Fruit fly (Drosophila melanogaster) whole organism: ENCODE measurements around the gene CG18094.
A peak's percentile ranks its signal among the peaks of the same experiment; 100 is the strongest.

Experiments used
- CG8478 ChIP-seq: fragments of >200 bp; optimal IDR thresholded peaks from 2 replicates; lab custom pipeline; 2018; ENCODE audit warnings: inconsistent platforms
- Dll ChIP-seq: fragments of >200 bp; optimal IDR thresholded peaks from 2 replicates; lab custom pipeline; 2017
- EcR ChIP-seq, 2 experiments: fragments of >200 bp; optimal IDR thresholded peaks; 2 replicates each; lab custom pipeline; 2017; ENCODE audit warnings: missing biosample characterization in 2 of 2, missing genetic modification characterization in 2 of 2, missing genetic modification reagents in 2 of 2
- pan ChIP-seq: fragments of >200 bp; optimal IDR thresholded peaks from 2 replicates; lab custom pipeline; 2017
- psq ChIP-seq: fragments of >200 bp; optimal IDR thresholded peaks from 2 replicates; lab custom pipeline; 2017
- usp ChIP-seq: fragments of >200 bp; optimal IDR thresholded peaks from 2 replicates; lab custom pipeline; 2017; ENCODE audit warnings: missing biosample characterization, missing genetic modification characterization, mixed read lengths

CG18094 gene

dm6 chr2L:19526316-19526715 is 36.3 kb downstream of the CG18094 start, which contains the start of the genes Dpm1 and CG10137:
Gene Dpm1 (minus strand): TSS chr2L:19526368.
Gene CG10137 (plus strand): TSS chr2L:19526686.
- TF ChIP-seq Dll (lab: Kevin White, UChicago) (no peak), pan (lab: Kevin White, UChicago) (no peak), CG8478 (lab: Kevin White, UChicago) (no peak), psq (no peak), usp (GFP tag; lab: Kevin White, UChicago) (no peak), EcR (GFP tag; optimal IDR thresholded peaks at IDR 0.05; lab: Kevin White, UChicago) (no peak)

- TF ChIP-seq EcR (GFP tag; optimal IDR thresholded peaks at IDR 0.05; lab: Kevin White, UChicago), result no peak
- TF ChIP-seq usp (GFP tag; lab: Kevin White, UChicago), result no peak
- no peak for TF ChIP-seq CG8478 (lab: Kevin White, UChicago)
- TF ChIP-seq Dll (lab: Kevin White, UChicago), result no peak
- TF ChIP-seq psq, result no peak
- TF ChIP-seq pan (lab: Kevin White, UChicago), result no peak
These were observed 36.8 kb downstream of the CG18094 start for dm6 chr2L:19526844-19527243.

- TF ChIP-seq EcR (GFP tag; optimal IDR thresholded peaks at IDR 0.05; lab: Kevin White, UChicago) (no peak), Dll (lab: Kevin White, UChicago) (no peak), CG8478 (lab: Kevin White, UChicago) (no peak), psq (no peak), pan (lab: Kevin White, UChicago) (no peak), usp (GFP tag; lab: Kevin White, UChicago) (no peak)
These were observed 38.2 kb downstream of the CG18094 start for dm6 chr2L:19528308-19528707.

dm6 chr2L:19530092-19530491 is 40.0 kb downstream of the CG18094 start, which contains the start of gene CG10165:
Gene CG10165 (minus strand): TSS chr2L:19530305.
- no peak for TF ChIP-seq CG8478 (lab: Kevin White, UChicago)
- TF ChIP-seq psq, result no peak
- TF ChIP-seq usp (GFP tag; lab: Kevin White, UChicago), result no peak
- TF ChIP-seq pan (lab: Kevin White, UChicago), result no peak
- TF ChIP-seq Dll (lab: Kevin White, UChicago), result no peak
- TF ChIP-seq EcR (GFP tag; optimal IDR thresholded peaks at IDR 0.05; lab: Kevin White, UChicago), result no peak

dm6 chr2L:19533247-19533646 is 43.2 kb downstream of the CG18094 start, which contains the start of gene CG33116:
Gene CG33116 (plus strand): TSS chr2L:19533479.
- TF ChIP-seq pan (lab: Kevin White, UChicago), result no peak
- no peak for TF ChIP-seq usp (GFP tag; lab: Kevin White, UChicago)
- no peak for TF ChIP-seq EcR (GFP tag; optimal IDR thresholded peaks at IDR 0.05; lab: Kevin White, UChicago)
- no peak for TF ChIP-seq CG8478 (lab: Kevin White, UChicago)
- no peak for TF ChIP-seq psq
- TF ChIP-seq Dll (lab: Kevin White, UChicago), result no peak

- TF ChIP-seq CG8478 (lab: Kevin White, UChicago), result no peak
- TF ChIP-seq psq, result no peak
- no peak for TF ChIP-seq usp (GFP tag; lab: Kevin White, UChicago)
- no peak for TF ChIP-seq Dll (lab: Kevin White, UChicago)
- TF ChIP-seq EcR (GFP tag; optimal IDR thresholded peaks at IDR 0.05; lab: Kevin White, UChicago), result no peak
- TF ChIP-seq pan (lab: Kevin White, UChicago), result no peak
These were observed 45.2 kb downstream of the CG18094 start, which contains the start of gene CG31697 for dm6 chr2L:19535234-19535633. Gene CG31697 (plus strand): TSS chr2L:19535448.

dm6 chr2L:19537779-19538456 is 47.9 kb downstream of the CG18094 start, which contains the start of gene CG13082:
Gene CG13082 (plus strand): TSS chr2L:19538425.
- TF ChIP-seq Dll (lab: Kevin White, UChicago) (no peak), pan (lab: Kevin White, UChicago) (no peak), psq (no peak), EcR (GFP tag; optimal IDR thresholded peaks at IDR 0.05; lab: Kevin White, UChicago) (no peak), usp (GFP tag; lab: Kevin White, UChicago) (no peak), CG8478 (lab: Kevin White, UChicago) (no peak)

dm6 chr2L:19540307-19540706 is 50.2 kb downstream of the CG18094 start, which contains the start of gene CG13081:
Gene CG13081 (plus strand): TSS chr2L:19540607.
- TF ChIP-seq usp (GFP tag; lab: Kevin White, UChicago), result no peak
- TF ChIP-seq EcR (GFP tag; optimal IDR thresholded peaks at IDR 0.05; lab: Kevin White, UChicago), result peak in 1 of 2 experiments; percentile 42
- TF ChIP-seq Dll (lab: Kevin White, UChicago), result no peak
